Worm (Caenorhabditis elegans) whole organism, L2 larva: ENCODE measurements around the gene tsp-12.

ENCODE experiments used
- C34F6.9 ChIP-seq: fragments of 150-350 bp; optimal IDR thresholded peaks from 2 replicates; lab custom pipeline; 2014; ENCODE audit warnings: missing biosample characterization, missing genetic modification characterization
- ZK546.5 ChIP-seq: sonication (generic microtip); optimal IDR thresholded peaks from 2 replicates; lab custom pipeline; 2017; ENCODE audit warnings: missing biosample characterization, missing genetic modification characterization
- alr-1 ChIP-seq: fragments of 150-350 bp; optimal IDR thresholded peaks from 2 replicates; lab custom pipeline; 2014; ENCODE audit warnings: missing biosample characterization, missing genetic modification characterization
- aly-2 ChIP-seq: fragments of 150-350 bp; optimal IDR thresholded peaks from 2 replicates; lab custom pipeline; 2014; ENCODE audit warnings: missing biosample characterization, missing genetic modification characterization
- ama-1 ChIP-seq: fragments of 150-350 bp; optimal IDR thresholded peaks from 2 replicates; lab custom pipeline; 2018; ENCODE audit warnings: inconsistent platforms
- blmp-1 ChIP-seq: sonication (generic microtip); optimal IDR thresholded peaks from 2 replicates; lab custom pipeline; 2017; ENCODE audit warnings: missing genetic modification characterization, mild to moderate bottlenecking, missing compliant biosample characterization, antibody characterized with exemption, moderate library complexity; ENCODE audit not compliant: insufficient read depth
- ceh-16 ChIP-seq: fragments of 150-350 bp; optimal IDR thresholded peaks from 2 replicates; lab custom pipeline; 2014; ENCODE audit warnings: missing biosample characterization, missing genetic modification characterization
- crh-2 ChIP-seq: sonication (generic microtip); optimal IDR thresholded peaks from 2 replicates; lab custom pipeline; 2017; ENCODE audit warnings: missing biosample characterization, missing genetic modification characterization
- egl-27 ChIP-seq: sonication (generic microtip); optimal IDR thresholded peaks from 3 replicates; lab custom pipeline; 2017; ENCODE audit warnings: missing biosample characterization, missing genetic modification reagents, missing genetic modification characterization
- elt-1 ChIP-seq: fragments of 150-350 bp; optimal IDR thresholded peaks from 2 replicates; lab custom pipeline; 2014; ENCODE audit warnings: missing biosample characterization, missing genetic modification characterization
- lin-11 ChIP-seq: fragments of 150-350 bp; sonication (generic microtip); optimal IDR thresholded peaks from 2 replicates; lab custom pipeline; 2014; ENCODE audit warnings: missing biosample characterization, missing genetic modification characterization, inconsistent platforms, mixed read lengths
- lin-13 ChIP-seq: fragments of 150-350 bp; optimal IDR thresholded peaks from 2 replicates; lab custom pipeline; 2014; ENCODE audit warnings: missing biosample characterization, missing genetic modification reagents, missing genetic modification characterization
- mdl-1 ChIP-seq, 2 experiments: fragments of 150-350 bp in 1 of 2; sonication (generic microtip) in 1 of 2; optimal IDR thresholded peaks; 2 replicates each; lab custom pipeline; 2017; ENCODE audit warnings: missing biosample characterization in 2 of 2, missing genetic modification characterization in 2 of 2
- nhr-11 ChIP-seq: fragments of 150-350 bp; optimal IDR thresholded peaks from 2 replicates; lab custom pipeline; 2014; ENCODE audit warnings: missing biosample characterization, missing genetic modification characterization
- nhr-12 ChIP-seq: fragments of 150-350 bp; optimal IDR thresholded peaks from 2 replicates; lab custom pipeline; 2014; ENCODE audit warnings: missing biosample characterization, missing genetic modification characterization
- nhr-21 ChIP-seq: fragments of 150-350 bp; optimal IDR thresholded peaks from 2 replicates; lab custom pipeline; 2014; ENCODE audit warnings: missing biosample characterization, missing genetic modification characterization
- nhr-23 ChIP-seq: fragments of 150-350 bp; optimal IDR thresholded peaks from 2 replicates; lab custom pipeline; 2014; ENCODE audit warnings: missing biosample characterization, missing genetic modification reagents, missing genetic modification characterization
- nhr-237 ChIP-seq: fragments of 150-350 bp; optimal IDR thresholded peaks from 2 replicates; lab custom pipeline; 2014; ENCODE audit warnings: missing biosample characterization, missing genetic modification characterization
- nhr-25 ChIP-seq: fragments of 150-350 bp; sonication (generic microtip); optimal IDR thresholded peaks from 3 replicates; lab custom pipeline; 2014; ENCODE audit warnings: missing biosample characterization, missing genetic modification characterization
- nhr-6 ChIP-seq: fragments of 150-350 bp; optimal IDR thresholded peaks from 2 replicates; lab custom pipeline; 2014; ENCODE audit warnings: missing biosample characterization, missing genetic modification characterization
- sem-4 ChIP-seq: fragments of 150-350 bp; optimal IDR thresholded peaks from 2 replicates; lab custom pipeline; 2014; ENCODE audit warnings: missing biosample characterization, missing genetic modification reagents, missing genetic modification characterization
- sma-3 ChIP-seq: sonication (generic microtip); optimal IDR thresholded peaks from 2 replicates; lab custom pipeline; 2016; ENCODE audit warnings: missing genetic modification reagents, missing genetic modification characterization, missing compliant biosample characterization
- sma-9 ChIP-seq, 2 experiments: fragments of 150-350 bp in 1 of 2; sonication (generic microtip) in 1 of 2; optimal IDR thresholded peaks; 2 replicates each; lab custom pipeline; 2014 to 2016; ENCODE audit warnings: missing genetic modification characterization in 2 of 2, mild to moderate bottlenecking in 1 of 2, missing biosample characterization in 1 of 2, missing compliant biosample characterization in 1 of 2, missing genetic modification reagents in 1 of 2, moderate library complexity in 1 of 2
- snpc-4 ChIP-seq: fragments of 150-350 bp; optimal IDR thresholded peaks from 2 replicates; lab custom pipeline; 2014; ENCODE audit warnings: missing biosample characterization, missing genetic modification characterization
- unc-55 ChIP-seq: fragments of 150-350 bp; sonication (generic microtip); optimal IDR thresholded peaks from 3 replicates; lab custom pipeline; 2014; ENCODE audit warnings: missing biosample characterization, missing genetic modification reagents, missing genetic modification characterization
- unc-62 ChIP-seq: fragments of 150-350 bp; optimal IDR thresholded peaks from 2 replicates; lab custom pipeline; 2014; ENCODE audit warnings: missing biosample characterization, missing genetic modification reagents, missing genetic modification characterization
- zag-1 ChIP-seq: fragments of 150-350 bp; optimal IDR thresholded peaks from 2 replicates; lab custom pipeline; 2014; ENCODE audit warnings: missing biosample characterization, missing genetic modification characterization
- ztf-11 ChIP-seq: sonication (generic microtip); optimal IDR thresholded peaks from 2 replicates; lab custom pipeline; 2017; ENCODE audit warnings: missing biosample characterization, missing genetic modification characterization
- ztf-4 ChIP-seq: fragments of 150-350 bp; optimal IDR thresholded peaks from 2 replicates; lab custom pipeline; 2014; ENCODE audit warnings: missing biosample characterization, missing genetic modification characterization

The tsp-12 gene

DNA sequence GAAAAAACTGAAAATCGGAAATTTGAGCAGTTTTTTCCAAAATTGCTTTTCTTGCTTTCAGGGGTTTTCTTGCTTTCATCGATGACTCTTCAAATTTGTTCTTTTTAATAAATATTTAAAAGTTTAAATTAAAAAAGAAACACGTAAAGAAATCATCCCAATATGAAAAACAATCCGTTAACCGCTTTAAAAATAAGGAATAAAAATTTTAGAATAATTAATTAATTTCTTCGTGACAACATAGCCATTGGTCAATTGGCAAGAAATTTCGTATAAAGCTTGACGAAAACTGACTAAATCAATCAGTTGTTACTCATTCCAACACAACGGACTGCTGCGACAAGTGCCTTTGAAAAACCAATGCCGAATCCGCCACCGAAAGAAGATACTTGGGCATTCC is 37.8 kb downstream of the tsp-12 start, which contains the start of gene nsph-3.2:
Gene nsph-3.2, plus strand, starts transcription at position 301 of the 400 bp plus-strand sequence.
- no peak for TF ChIP-seq ztf-4
- no peak for TF ChIP-seq egl-27 (tag; lab: Kevin White, UChicago)
- no peak for TF ChIP-seq nhr-21
- TF ChIP-seq nhr-11 (tag; lab: Kevin White, UChicago): no peak

DNA sequence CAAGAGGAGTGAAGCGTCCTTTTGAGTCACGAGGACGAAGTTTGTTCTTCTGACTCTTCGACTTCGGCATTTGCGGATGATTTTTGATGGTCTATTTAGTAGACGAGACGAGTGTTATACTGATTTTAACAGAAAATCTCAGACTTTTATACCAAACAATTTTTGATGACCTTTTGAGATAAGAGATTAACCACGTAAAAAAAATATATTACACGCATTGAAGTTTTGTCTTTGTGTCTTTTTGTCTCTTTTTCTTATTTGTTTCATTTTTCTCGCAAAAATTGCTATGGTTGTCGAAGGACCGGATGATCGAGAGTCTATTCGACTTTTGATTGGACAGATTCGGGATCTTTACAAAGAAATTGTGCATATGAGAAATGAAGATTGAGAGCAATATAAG is 39.0 kb downstream of the tsp-12 start, which contains the start of gene spch-1:
Gene spch-1, minus strand, starts transcription at position 101 of the 400 bp plus-strand sequence.
- no peak for TF ChIP-seq nhr-237 (tag; lab: Kevin White, UChicago)
- no peak for TF ChIP-seq zag-1 (tag; lab: Kevin White, UChicago)
- TF ChIP-seq egl-27 (tag; lab: Kevin White, UChicago): no peak
- no peak for TF ChIP-seq ztf-4
- TF ChIP-seq elt-1: no peak
- TF ChIP-seq sma-9 (GFP tag; optimal IDR thresholded peaks at IDR 0.05; lab: Kevin White, UChicago): no peak
- no peak for TF ChIP-seq sma-9 (tag; optimal IDR thresholded peaks at IDR 0.05; lab: Kevin White, UChicago)
- TF ChIP-seq ZK546.5 (tag; lab: Kevin White, UChicago): no peak
- no peak for TF ChIP-seq crh-2
- no peak for TF ChIP-seq nhr-25 (tag; lab: Kevin White, UChicago)
- no peak for TF ChIP-seq ztf-11 (tag; lab: Kevin White, UChicago)
- TF ChIP-seq nhr-23 (tag; lab: Kevin White, UChicago): no peak
- TF ChIP-seq unc-55: no peak

DNA sequence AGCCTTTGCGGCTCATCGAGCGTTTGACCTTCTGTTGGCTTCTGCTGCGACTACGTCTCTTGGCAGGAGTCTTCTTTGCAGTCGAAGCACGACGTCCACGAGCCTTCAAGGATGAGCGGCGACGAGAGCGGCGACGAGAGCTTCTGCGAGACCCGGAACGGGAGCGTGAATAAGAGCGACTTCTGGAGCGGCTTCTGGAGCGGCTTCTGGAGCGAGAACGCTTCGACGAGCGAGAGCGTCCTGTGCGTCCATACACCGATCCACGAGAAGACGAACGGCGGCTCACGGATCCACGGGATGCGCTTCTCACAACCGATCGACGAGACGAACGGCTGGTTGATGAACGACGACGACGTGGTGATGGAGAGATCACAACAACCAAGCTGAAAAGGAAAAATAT is 39.5 kb downstream of the tsp-12 start:
- TF ChIP-seq sem-4: no peak
- TF ChIP-seq mdl-1 (tag; optimal IDR thresholded peaks at IDR 0.05; lab: Kevin White, UChicago): no peak
- TF ChIP-seq nhr-12 (tag; lab: Kevin White, UChicago): no peak

DNA sequence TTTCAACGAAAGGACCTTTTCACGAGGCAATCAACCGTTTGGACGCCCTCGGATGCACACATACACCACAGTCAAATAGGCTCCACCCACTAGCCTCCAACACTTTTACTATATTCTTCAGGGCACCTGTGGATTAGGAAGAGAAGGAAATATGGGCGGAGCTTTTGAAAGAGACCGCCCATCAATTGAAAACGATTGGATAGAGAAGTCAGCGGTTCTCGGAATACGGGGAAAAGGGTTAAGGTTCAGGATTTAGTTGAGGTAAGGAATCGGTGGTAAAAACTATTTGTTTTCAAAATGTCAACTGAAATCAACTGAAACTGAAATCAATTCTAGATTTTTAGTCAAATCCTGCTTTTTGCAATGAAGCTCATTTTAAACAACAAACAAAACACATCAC is 40.0 kb downstream of the tsp-12 start, which contains the start of gene egl-38:
Gene egl-38, minus strand, starts transcription at position 101 of the 400 bp plus-strand sequence.
- TF ChIP-seq lin-11 (tag; lab: Kevin White, UChicago): no peak
- no peak for TF ChIP-seq ama-1
- TF ChIP-seq snpc-4 (tag; lab: Kevin White, UChicago): no peak
- no peak for TF ChIP-seq C34F6.9 (tag; lab: Kevin White, UChicago)
- no peak for TF ChIP-seq blmp-1 (tag; lab: Kevin White, UChicago)
- no peak for TF ChIP-seq lin-13
- TF ChIP-seq unc-62 (GFP tag; lab: Kevin White, UChicago): no peak
- TF ChIP-seq ZK546.5 (tag; lab: Kevin White, UChicago): no peak
- TF ChIP-seq alr-1 (tag; lab: Kevin White, UChicago): no peak
- no peak for TF ChIP-seq aly-2 (tag; lab: Kevin White, UChicago)
- no peak for TF ChIP-seq nhr-6
- no peak for TF ChIP-seq sma-3 (GFP tag; lab: Kevin White, UChicago)
- no peak for TF ChIP-seq ceh-16 (tag; lab: Kevin White, UChicago)
- no peak for TF ChIP-seq zag-1 (tag; lab: Kevin White, UChicago)
- no peak for TF ChIP-seq nhr-237 (tag; lab: Kevin White, UChicago)
- no peak for TF ChIP-seq nhr-11 (tag; lab: Kevin White, UChicago)
- TF ChIP-seq sma-9 (GFP tag; optimal IDR thresholded peaks at IDR 0.05; lab: Kevin White, UChicago): no peak
- TF ChIP-seq sma-9 (tag; optimal IDR thresholded peaks at IDR 0.05; lab: Kevin White, UChicago): no peak
